Worm (Caenorhabditis elegans): Measurements from ENCODE around the gene dnj-24.

- TF ChIP-seq sdc-2 (tag; optimal IDR thresholded peaks at IDR 0.05) = no peak
- no peak for TF ChIP-seq fkh-6 (tag; optimal IDR thresholded peaks at IDR 0.05)
- TF ChIP-seq ceh-9 (tag; optimal IDR thresholded peaks at IDR 0.05) = no peak
Observed at ce11 chrIII:5380554-5380953, 43.3 kb downstream of the dnj-24 start.
